Fruit fly (Drosophila melanogaster) whole organism, embryonic: ENCODE data around the gene papi.
A peak's percentile ranks its signal among the peaks of the same experiment; 100 is the strongest.

Experiments used
- Abd-B ChIP-seq: fragments of 200-800 bp; sonication (Bioruptor generic); optimal IDR thresholded peaks from 2 replicates; lab custom pipeline; 2018; ENCODE audit warnings: missing biosample characterization, mild to moderate bottlenecking, missing genetic modification characterization, moderate library complexity
- Aef1 ChIP-seq: fragments of 200-800 bp; sonication (Bioruptor generic); IDR thresholded peaks from 3 replicates; pipeline ENCODE4 v1.3.6; 2022; ENCODE audit warnings: missing biosample characterization, missing genetic modification characterization
- BtbVII ChIP-seq: fragments of 200-800 bp; sonication (Bioruptor generic); optimal IDR thresholded peaks from 3 replicates; lab custom pipeline; 2017; ENCODE audit warnings: missing biosample characterization, mild to moderate bottlenecking, missing genetic modification characterization
- CG11504 ChIP-seq: fragments of 200-800 bp; sonication (Bioruptor generic); optimal IDR thresholded peaks from 3 replicates; lab custom pipeline; 2019; ENCODE audit warnings: missing biosample characterization, mild to moderate bottlenecking, missing genetic modification characterization, moderate library complexity
- CG11696 ChIP-seq: fragments of 200-800 bp; sonication (Bioruptor generic); IDR thresholded peaks from 2 replicates; pipeline ENCODE4 v1.3.6; 2022; ENCODE audit warnings: missing biosample characterization, missing genetic modification characterization
- CG12391 ChIP-seq: fragments of 200-800 bp; sonication (Bioruptor generic); optimal IDR thresholded peaks from 3 replicates; lab custom pipeline; 2018; ENCODE audit warnings: missing biosample characterization, mild to moderate bottlenecking, missing genetic modification characterization, moderate library complexity
- CG1832 ChIP-seq: fragments of 200-800 bp; sonication (Bioruptor generic); optimal IDR thresholded peaks from 2 replicates; lab custom pipeline; 2017; ENCODE audit warnings: missing biosample characterization, mild to moderate bottlenecking, missing genetic modification characterization, inconsistent platforms
- CG2202 ChIP-seq: fragments of 200-800 bp; sonication (Bioruptor generic); optimal IDR thresholded peaks from 2 replicates; lab custom pipeline; 2018; ENCODE audit warnings: missing biosample characterization, mild to moderate bottlenecking, missing genetic modification characterization
- CG30020 ChIP-seq: fragments of 200-800 bp; optimal IDR thresholded peaks from 2 replicates; lab custom pipeline; 2019; ENCODE audit warnings: missing biosample characterization, mild to moderate bottlenecking, missing genetic modification characterization, moderate library complexity
- CG30403 ChIP-seq: fragments of 200-800 bp; sonication (Bioruptor generic); optimal IDR thresholded peaks from 3 replicates; lab custom pipeline; 2016; ENCODE audit warnings: missing biosample characterization, missing genetic modification characterization
- CG3065 ChIP-seq: fragments of 200-800 bp; sonication (Bioruptor generic); optimal IDR thresholded peaks from 2 replicates; lab custom pipeline; 2016; ENCODE audit warnings: missing biosample characterization, missing genetic modification characterization
- CG32767 ChIP-seq: fragments of 200-800 bp; sonication (Bioruptor generic); IDR thresholded peaks from 2 replicates; pipeline ENCODE4 v1.3.6; 2022; ENCODE audit warnings: missing biosample characterization, missing genetic modification characterization
- CG3281 ChIP-seq: fragments of 200-800 bp; sonication (Bioruptor generic); optimal IDR thresholded peaks from 3 replicates; lab custom pipeline; 2017; ENCODE audit warnings: missing biosample characterization, mild to moderate bottlenecking, missing genetic modification characterization
- CG34224 ChIP-seq: fragments of 200-800 bp; sonication (Bioruptor generic); IDR thresholded peaks from 3 replicates; pipeline ENCODE4 v1.3.6; 2022; ENCODE audit warnings: missing biosample characterization, missing genetic modification characterization; ENCODE audit not compliant: partially characterized antibody
- CG42726 ChIP-seq: fragments of 200-800 bp; sonication (Bioruptor generic); IDR thresholded peaks from 2 replicates; pipeline ENCODE4 v1.3.6; 2022; ENCODE audit warnings: missing biosample characterization, missing genetic modification characterization; ENCODE audit not compliant: partially characterized antibody
- CG4328 ChIP-seq: fragments of 200-800 bp; sonication (Bioruptor generic); optimal IDR thresholded peaks from 3 replicates; lab custom pipeline; 2017; ENCODE audit warnings: missing biosample characterization, missing genetic modification reagents, missing genetic modification characterization
- CG6765 ChIP-seq: fragments of 200-800 bp; sonication (Bioruptor generic); optimal IDR thresholded peaks from 3 replicates; lab custom pipeline; 2017; ENCODE audit warnings: missing biosample characterization, mild to moderate bottlenecking, missing genetic modification characterization
- CG6854 ChIP-seq: fragments of 200-800 bp; sonication (Bioruptor generic); optimal IDR thresholded peaks from 3 replicates; lab custom pipeline; 2017; ENCODE audit warnings: missing biosample characterization, mild to moderate bottlenecking, missing genetic modification characterization
- CG8089 ChIP-seq: fragments of 200-800 bp; sonication (Bioruptor generic); optimal IDR thresholded peaks from 3 replicates; lab custom pipeline; 2016; ENCODE audit warnings: missing biosample characterization, missing genetic modification characterization
- CG8944 ChIP-seq: fragments of 200-800 bp; sonication (Bioruptor generic); optimal IDR thresholded peaks from 3 replicates; lab custom pipeline; 2016; ENCODE audit warnings: missing biosample characterization, missing genetic modification characterization
- D ChIP-seq, 2 experiments: fragments of 200-800 bp in 1 of 2; fragments of >200 bp in 1 of 2; sonication (Bioruptor generic) in 1 of 2; optimal IDR thresholded peaks; 2 replicates in 1 of 2; 3 replicates in 1 of 2; lab custom pipeline; 2017; ENCODE audit warnings: mild to moderate bottlenecking in 1 of 2, missing biosample characterization in 1 of 2, missing genetic modification characterization in 1 of 2, missing genetic modification reagents in 1 of 2
- Dfd ChIP-seq, 2 experiments: fragments of >200 bp; optimal IDR thresholded peaks; 2 replicates each; lab custom pipeline; 2017; ENCODE audit warnings: missing biosample characterization in 2 of 2, missing genetic modification characterization in 2 of 2
- Ets65A ChIP-seq: fragments of 200-800 bp; sonication (Bioruptor generic); peaks from one replicate; lab custom pipeline; 2016; ENCODE audit warnings: missing biosample characterization, missing genetic modification characterization
- Fer2 ChIP-seq: fragments of 200-800 bp; sonication (Bioruptor generic); optimal IDR thresholded peaks from 2 replicates; lab custom pipeline; 2018; ENCODE audit warnings: missing biosample characterization, mild to moderate bottlenecking, missing genetic modification characterization, moderate library complexity
- Hr51 ChIP-seq, 2 experiments: fragments of 200-800 bp; sonication (Bioruptor generic); optimal IDR thresholded peaks; 2 replicates in 1 of 2; 3 replicates in 1 of 2; lab custom pipeline; 2016 to 2018; ENCODE audit warnings: missing biosample characterization in 2 of 2, missing genetic modification characterization in 2 of 2, mild to moderate bottlenecking in 1 of 2, moderate library complexity in 1 of 2
- Jarid2 ChIP-seq: fragments of 200-800 bp; sonication (Bioruptor generic); optimal IDR thresholded peaks from 3 replicates; lab custom pipeline; 2017; ENCODE audit warnings: mild to moderate bottlenecking, missing biosample characterization, missing genetic modification reagents, missing genetic modification characterization
- PHDP ChIP-seq: fragments of 200-800 bp; sonication (Bioruptor generic); optimal IDR thresholded peaks from 3 replicates; lab custom pipeline; 2018; ENCODE audit warnings: missing biosample characterization, mild to moderate bottlenecking, missing genetic modification characterization, moderate library complexity
- Six4 ChIP-seq: fragments of 200-800 bp; sonication (Bioruptor generic); optimal IDR thresholded peaks from 2 replicates; lab custom pipeline; 2016; ENCODE audit warnings: missing biosample characterization, missing genetic modification characterization
- Sry-δ ChIP-seq: fragments of 200-800 bp; sonication (Bioruptor generic); optimal IDR thresholded peaks from 2 replicates; lab custom pipeline; 2016; ENCODE audit warnings: missing biosample characterization, missing genetic modification characterization
- Ssrp ChIP-seq: fragments of 200-800 bp; sonication (Bioruptor generic); optimal IDR thresholded peaks from 2 replicates; lab custom pipeline; 2018; ENCODE audit warnings: missing biosample characterization, mild to moderate bottlenecking, missing genetic modification characterization, moderate library complexity
- Tbp ChIP-seq: fragments of >200 bp; optimal IDR thresholded peaks from 2 replicates; lab custom pipeline; 2018; ENCODE audit warnings: missing biosample characterization, missing genetic modification characterization
- abd-A ChIP-seq: fragments of 200-800 bp; sonication (Bioruptor generic); optimal IDR thresholded peaks from 3 replicates; lab custom pipeline; 2019; ENCODE audit warnings: missing biosample characterization, mild to moderate bottlenecking, missing genetic modification characterization, moderate library complexity
- ac ChIP-seq: fragments of 200-800 bp; sonication (Bioruptor generic); optimal IDR thresholded peaks from 3 replicates; lab custom pipeline; 2017; ENCODE audit warnings: missing biosample characterization, mild to moderate bottlenecking, missing genetic modification characterization
- al ChIP-seq: fragments of 200-800 bp; sonication (Bioruptor generic); IDR thresholded peaks from 2 replicates; pipeline ENCODE4 v1.3.6; 2022; ENCODE audit warnings: missing biosample characterization, missing genetic modification characterization
- ara ChIP-seq: fragments of 200-800 bp; sonication (Bioruptor generic); IDR thresholded peaks from 2 replicates; pipeline ENCODE4 v1.3.6; 2022; ENCODE audit warnings: missing biosample characterization, missing genetic modification characterization
- ci ChIP-seq: fragments of 200-800 bp; sonication (Bioruptor generic); IDR thresholded peaks from 3 replicates; pipeline ENCODE4 v1.3.6; 2022; ENCODE audit warnings: missing biosample characterization, missing genetic modification characterization
- dimm ChIP-seq: fragments of 200-800 bp; sonication (Bioruptor generic); IDR thresholded peaks from 2 replicates; pipeline ENCODE4 v1.3.6; 2022; ENCODE audit warnings: missing biosample characterization, missing genetic modification characterization
- gfzf ChIP-seq: fragments of 200-800 bp; sonication (Bioruptor generic); optimal IDR thresholded peaks from 2 replicates; lab custom pipeline; 2016; ENCODE audit warnings: missing biosample characterization, mild to moderate bottlenecking, missing genetic modification characterization, moderate library complexity
- ind ChIP-seq: fragments of 200-800 bp; sonication (Bioruptor generic); optimal IDR thresholded peaks from 3 replicates; lab custom pipeline; 2016; ENCODE audit warnings: missing biosample characterization, missing genetic modification characterization
- maf-S ChIP-seq: fragments of 200-800 bp; sonication (Bioruptor generic); optimal IDR thresholded peaks from 2 replicates; lab custom pipeline; 2016; ENCODE audit warnings: missing biosample characterization, missing genetic modification characterization
- nmo ChIP-seq: fragments of 200-800 bp; sonication (Bioruptor generic); optimal IDR thresholded peaks from 2 replicates; lab custom pipeline; 2018; ENCODE audit warnings: missing biosample characterization, mild to moderate bottlenecking, missing genetic modification characterization, moderate library complexity
- onecut ChIP-seq: fragments of 200-800 bp; sonication (Bioruptor generic); IDR thresholded peaks from 2 replicates; pipeline ENCODE4 v1.3.6; 2022; ENCODE audit warnings: missing biosample characterization, missing genetic modification characterization
- prd ChIP-seq, 3 experiments: fragments of >200 bp in 2 of 3; fragments of 200-800 bp in 1 of 3; sonication (Bioruptor generic) in 1 of 3; optimal IDR thresholded peaks in 2 of 3; IDR thresholded peaks in 1 of 3; 2 replicates in 2 of 3; 3 replicates in 1 of 3; pipeline versions ENCODE4 v1.3.6 to Lab custom; 2017 to 2022; ENCODE audit warnings: missing biosample characterization in 1 of 3, missing genetic modification characterization in 1 of 3
- pros ChIP-seq: fragments of 200-800 bp; sonication (Bioruptor generic); optimal IDR thresholded peaks from 3 replicates; lab custom pipeline; 2019; ENCODE audit warnings: missing biosample characterization, mild to moderate bottlenecking, missing genetic modification characterization, moderate library complexity
- rib ChIP-seq: fragments of 200-800 bp; sonication (Bioruptor generic); IDR thresholded peaks from 2 replicates; pipeline ENCODE4 v1.3.6; 2022; ENCODE audit warnings: missing biosample characterization, missing genetic modification characterization
- trem ChIP-seq: fragments of 200-800 bp; optimal IDR thresholded peaks from 3 replicates; lab custom pipeline; 2019; ENCODE audit warnings: missing biosample characterization, mild to moderate bottlenecking, missing genetic modification characterization, moderate library complexity
- tup ChIP-seq: fragments of 200-800 bp; sonication (Bioruptor generic); optimal IDR thresholded peaks from 2 replicates; lab custom pipeline; 2016; ENCODE audit warnings: missing biosample characterization, mild to moderate bottlenecking, missing genetic modification characterization, moderate library complexity
- yki ChIP-seq: fragments of >200 bp; optimal IDR thresholded peaks from 3 replicates; lab custom pipeline; 2018

The papi gene

dm6 chr2L:2202018-2202852 is 18.3 kb upstream of the papi start:
- TF ChIP-seq Ssrp (tag; lab: Kevin White, UChicago) (peak; percentile 99), ac (GFP tag; lab: Kevin White, UChicago) (peak; percentile 99), yki (lab: Kevin White, UChicago) (peak; percentile 62), trem (peak; percentile 98), pros (GFP tag; lab: Kevin White, UChicago) (peak; percentile 77), Abd-B (GFP tag; lab: Kevin White, UChicago) (peak; percentile 97), rib (peak; percentile 47; the same call in 1 of the 2 replicates), D (optimal IDR thresholded peaks at IDR 0.05; lab: Kevin White, UChicago) (no peak), D (GFP tag; optimal IDR thresholded peaks at IDR 0.05; lab: Kevin White, UChicago) (peak; percentile 100), CG8944 (peak; percentile 97), CG11504 (tag; lab: Kevin White, UChicago) (peak; percentile 98), Fer2 (peak; percentile 72), Jarid2 (GFP tag; lab: Kevin White, UChicago) (peak; percentile 90), CG6854 (GFP tag; lab: Kevin White, UChicago) (peak; percentile 87), Aef1 (GFP tag; lab: Robert Waterston, UW) (peak; percentile 95), ci (peak; percentile 100), Six4 (GFP tag; lab: Kevin White, UChicago) (peak; percentile 99), CG30020 (tag; lab: Kevin White, UChicago) (peak; percentile 91), Hr51 (GFP tag; optimal IDR thresholded peaks at IDR 0.05; lab: Kevin White, UChicago) (peak; percentile 95 to 99), nmo (GFP tag; lab: Kevin White, UChicago) (peak; percentile 100), prd (optimal IDR thresholded peaks at IDR 0.05; lab: Kevin White, UChicago) (no peak), prd (GFP tag; IDR thresholded peaks at IDR 0.05; lab: Robert Waterston, UW) (peak; percentile 99), Tbp (GFP tag; lab: Kevin White, UChicago) (no peak), ind (peak; percentile 97), CG4328 (GFP tag; lab: Kevin White, UChicago) (peak; percentile 89), CG32767 (peak; percentile 99), al (GFP tag; lab: Robert Waterston, UW) (peak; percentile 60), gfzf (peak; percentile 31), CG11696 (GFP tag; lab: Robert Waterston, UW) (peak; percentile 95), tup (GFP tag; lab: Kevin White, UChicago) (peak; percentile 94), CG8089 (GFP tag; lab: Kevin White, UChicago) (peak; percentile 98), ara (GFP tag; lab: Robert Waterston, UW) (peak; percentile 100), Ets65A (GFP tag; lab: Kevin White, UChicago) (peak; percentile 99), PHDP (tag; lab: Kevin White, UChicago) (peak; percentile 98), CG30403 (GFP tag; lab: Kevin White, UChicago) (peak; percentile 99), CG12391 (tag; lab: Kevin White, UChicago) (peak; percentile 100), BtbVII (GFP tag; lab: Kevin White, UChicago) (peak; percentile 93), CG2202 (tag; lab: Kevin White, UChicago) (peak; percentile 100), dimm (GFP tag; lab: Robert Waterston, UW) (peak; percentile 99), maf-S (GFP tag; lab: Kevin White, UChicago) (peak; percentile 96), CG34224 (GFP tag; lab: Robert Waterston, UW) (no peak), Dfd (GFP tag; optimal IDR thresholded peaks at IDR 0.05; lab: Kevin White, UChicago) (no peak), CG3065 (peak; percentile 96), CG6765 (GFP tag; lab: Kevin White, UChicago) (no peak), abd-A (peak; percentile 51), Sry-δ (GFP tag; lab: Kevin White, UChicago) (peak; percentile 74), onecut (GFP tag; lab: Robert Waterston, UW) (peak; percentile 97), CG3281 (GFP tag; lab: Kevin White, UChicago) (peak; percentile 80), CG42726 (GFP tag; lab: Robert Waterston, UW) (no peak), CG1832 (GFP tag; lab: Kevin White, UChicago) (peak; percentile 59)
